Fruit fly (Drosophila melanogaster) whole organism, embryonic: Measurements from ENCODE around the gene CG5214.
A peak's percentile ranks its signal among the peaks of the same experiment; 100 is the strongest.

Experiments
- Bgb ChIP-seq: fragments of 200-800 bp; sonication (Bioruptor generic); IDR thresholded peaks from 2 replicates; pipeline ENCODE4 v1.3.6; 2022; ENCODE audit warnings: missing biosample characterization, missing genetic modification characterization; ENCODE audit not compliant: partially characterized antibody
- Bteb2 ChIP-seq: fragments of 200-800 bp; sonication (Bioruptor generic); optimal IDR thresholded peaks from 2 replicates; lab custom pipeline; 2016; ENCODE audit warnings: missing biosample characterization, missing genetic modification characterization
- CG1024 ChIP-seq: fragments of 200-800 bp; sonication (Bioruptor generic); IDR thresholded peaks from 2 replicates; pipeline ENCODE4 v1.3.6; 2022; ENCODE audit warnings: missing biosample characterization, missing genetic modification characterization
- CG10267 ChIP-seq: fragments of 200-800 bp; sonication (Bioruptor generic); optimal IDR thresholded peaks from 2 replicates; lab custom pipeline; 2018; ENCODE audit warnings: missing biosample characterization, mild to moderate bottlenecking, missing genetic modification characterization, moderate library complexity
- CG10366 ChIP-seq: fragments of 200-800 bp; sonication (Bioruptor generic); IDR thresholded peaks from 2 replicates; pipeline ENCODE4 v1.3.6; 2022; ENCODE audit warnings: missing biosample characterization, missing genetic modification characterization
- CG10543 ChIP-seq: fragments of 200-800 bp; sonication (Bioruptor generic); optimal IDR thresholded peaks from 3 replicates; lab custom pipeline; 2017; ENCODE audit warnings: missing biosample characterization, mild to moderate bottlenecking, missing genetic modification characterization, moderate library complexity
- CG10654 ChIP-seq: fragments of 200-800 bp; sonication (Bioruptor generic); optimal IDR thresholded peaks from 2 replicates; lab custom pipeline; 2016; ENCODE audit warnings: missing biosample characterization, missing genetic modification characterization
- CG11085 ChIP-seq: fragments of 200-800 bp; sonication (Bioruptor generic); IDR thresholded peaks from 2 replicates; pipeline ENCODE4 v1.3.6; 2022; ENCODE audit warnings: missing biosample characterization, missing genetic modification characterization
- CG12219 ChIP-seq: fragments of 200-800 bp; sonication (Bioruptor generic); optimal IDR thresholded peaks from 3 replicates; lab custom pipeline; 2018; ENCODE audit warnings: missing biosample characterization, mild to moderate bottlenecking, missing genetic modification characterization
- CG12659 ChIP-seq: fragments of 200-800 bp; sonication (Bioruptor generic); optimal IDR thresholded peaks from 3 replicates; lab custom pipeline; 2017; ENCODE audit warnings: mild to moderate bottlenecking, missing biosample characterization, missing genetic modification reagents, missing genetic modification characterization
- CG13296 ChIP-seq: fragments of 200-800 bp; sonication (Bioruptor generic); optimal IDR thresholded peaks from 3 replicates; lab custom pipeline; 2018; ENCODE audit warnings: missing biosample characterization, mild to moderate bottlenecking, missing genetic modification characterization
- CG14667 ChIP-seq: fragments of 200-800 bp; sonication (Bioruptor generic); IDR thresholded peaks from 2 replicates; pipeline ENCODE4 v1.3.6; 2022; ENCODE audit warnings: missing biosample characterization, missing genetic modification characterization
- CG14965 ChIP-seq: fragments of 200-800 bp; sonication (Bioruptor generic); optimal IDR thresholded peaks from 2 replicates; lab custom pipeline; 2016; ENCODE audit warnings: missing biosample characterization, missing genetic modification characterization, borderline replicate concordance
- CG17829 ChIP-seq: fragments of 200-800 bp; optimal IDR thresholded peaks from 2 replicates; lab custom pipeline; 2019; ENCODE audit warnings: missing biosample characterization, mild to moderate bottlenecking, missing genetic modification characterization, moderate library complexity
- CG17912 ChIP-seq: fragments of 200-800 bp; sonication (Bioruptor generic); optimal IDR thresholded peaks from 2 replicates; lab custom pipeline; 2018; ENCODE audit warnings: missing biosample characterization, mild to moderate bottlenecking, missing genetic modification characterization
- CG5245 ChIP-seq: fragments of 200-800 bp; sonication (Bioruptor generic); optimal IDR thresholded peaks from 3 replicates; lab custom pipeline; 2016; ENCODE audit warnings: missing biosample characterization, missing genetic modification characterization
- CG6654 ChIP-seq: fragments of 200-800 bp; sonication (Bioruptor generic); optimal IDR thresholded peaks from 2 replicates; lab custom pipeline; 2017; ENCODE audit warnings: missing biosample characterization, mild to moderate bottlenecking, missing genetic modification characterization
- CG6791 ChIP-seq: fragments of 200-800 bp; sonication (Bioruptor generic); IDR thresholded peaks from 3 replicates; pipeline ENCODE4 v1.3.6; 2022; ENCODE audit warnings: missing biosample characterization, missing genetic modification characterization; ENCODE audit not compliant: partially characterized antibody
- CG7556 ChIP-seq: fragments of 200-800 bp; sonication (Bioruptor generic); optimal IDR thresholded peaks from 2 replicates; lab custom pipeline; 2017; ENCODE audit warnings: missing biosample characterization, mild to moderate bottlenecking, missing genetic modification characterization
- CG7839 ChIP-seq: fragments of 200-800 bp; sonication (Bioruptor generic); optimal IDR thresholded peaks from 3 replicates; lab custom pipeline; 2018; ENCODE audit warnings: missing biosample characterization, mild to moderate bottlenecking, missing genetic modification characterization, moderate library complexity
- CG8359 ChIP-seq: fragments of 200-800 bp; sonication (Bioruptor generic); optimal IDR thresholded peaks from 2 replicates; lab custom pipeline; 2017; ENCODE audit warnings: missing biosample characterization, mild to moderate bottlenecking, missing genetic modification characterization, borderline replicate concordance
- Camta ChIP-seq: fragments of 200-800 bp; sonication (Bioruptor generic); optimal IDR thresholded peaks from 2 replicates; lab custom pipeline; 2016; ENCODE audit warnings: missing biosample characterization, missing genetic modification characterization
- Doc2 ChIP-seq: fragments of 200-800 bp; sonication (Bioruptor generic); IDR thresholded peaks from 2 replicates; pipeline ENCODE4 v1.3.6; 2022; ENCODE audit warnings: missing biosample characterization, missing genetic modification characterization
- ERR ChIP-seq: fragments of 200-800 bp; sonication (Bioruptor generic); optimal IDR thresholded peaks from 2 replicates; lab custom pipeline; 2016; ENCODE audit warnings: missing biosample characterization, missing genetic modification characterization
- Eip74EF ChIP-seq, 2 experiments: fragments of 200-800 bp in 1 of 2; fragments of >200 bp in 1 of 2; sonication (Bioruptor generic) in 1 of 2; optimal IDR thresholded peaks; 2 replicates each; lab custom pipeline; 2017 to 2019; ENCODE audit warnings: missing biosample characterization in 2 of 2, missing genetic modification characterization in 2 of 2, mild to moderate bottlenecking in 1 of 2, moderate library complexity in 1 of 2
- Ets65A ChIP-seq: fragments of 200-800 bp; sonication (Bioruptor generic); peaks from one replicate; lab custom pipeline; 2016; ENCODE audit warnings: missing biosample characterization, missing genetic modification characterization
- H2.0 ChIP-seq: fragments of 200-800 bp; sonication (Bioruptor generic); IDR thresholded peaks from 2 replicates; pipeline ENCODE4 v1.3.6; 2022; ENCODE audit warnings: missing biosample characterization, missing genetic modification characterization
- HHEX ChIP-seq: fragments of 200-800 bp; sonication (Bioruptor generic); optimal IDR thresholded peaks from 3 replicates; lab custom pipeline; 2017; ENCODE audit warnings: missing biosample characterization, mild to moderate bottlenecking, missing genetic modification characterization, missing genetic modification reagents
- HLHmδ ChIP-seq: fragments of 200-800 bp; sonication (Bioruptor generic); optimal IDR thresholded peaks from 2 replicates; lab custom pipeline; 2018; ENCODE audit warnings: missing biosample characterization, mild to moderate bottlenecking, missing genetic modification characterization, moderate library complexity
- Hand ChIP-seq: fragments of 200-800 bp; sonication (Bioruptor generic); optimal IDR thresholded peaks from 2 replicates; lab custom pipeline; 2017; ENCODE audit warnings: mild to moderate bottlenecking, missing biosample characterization, missing genetic modification reagents, missing genetic modification characterization
- Hr78 ChIP-seq, 2 experiments: fragments of 200-800 bp in 1 of 2; fragments of >200 bp in 1 of 2; sonication (Bioruptor generic) in 1 of 2; optimal IDR thresholded peaks; 2 replicates each; lab custom pipeline; 2017 to 2019; ENCODE audit warnings: missing biosample characterization in 2 of 2, missing genetic modification characterization in 2 of 2, mild to moderate bottlenecking in 1 of 2, moderate library complexity in 1 of 2
- MBD-R2 ChIP-seq: fragments of 200-800 bp; sonication (Bioruptor generic); IDR thresholded peaks from 2 replicates; pipeline ENCODE4 v1.3.6; 2022; ENCODE audit warnings: missing biosample characterization, missing genetic modification characterization
- Taf1 ChIP-seq: fragments of 200-800 bp; sonication (Bioruptor generic); IDR thresholded peaks from 2 replicates; pipeline ENCODE4 v1.3.6; 2022; ENCODE audit warnings: missing biosample characterization, missing genetic modification characterization
- ato ChIP-seq: fragments of 200-800 bp; sonication (Bioruptor generic); IDR thresholded peaks from 2 replicates; pipeline ENCODE4 v1.3.6; 2022; ENCODE audit warnings: missing biosample characterization, missing genetic modification characterization; ENCODE audit not compliant: partially characterized antibody
- bbx ChIP-seq: fragments of 200-800 bp; sonication (Bioruptor generic); IDR thresholded peaks from 2 replicates; pipeline ENCODE4 v1.3.6; 2022; ENCODE audit warnings: missing biosample characterization, missing genetic modification characterization; ENCODE audit not compliant: partially characterized antibody
- chif ChIP-seq, 2 experiments: fragments of 200-800 bp; sonication (Bioruptor generic); optimal IDR thresholded peaks; 3 replicates each; lab custom pipeline; 2016; ENCODE audit warnings: missing biosample characterization in 2 of 2, missing genetic modification characterization in 2 of 2
- gsb-n ChIP-seq: fragments of 200-800 bp; sonication (Bioruptor generic); optimal IDR thresholded peaks from 3 replicates; lab custom pipeline; 2018; ENCODE audit warnings: missing biosample characterization, mild to moderate bottlenecking, missing genetic modification characterization
- jigr1 ChIP-seq: fragments of 200-800 bp; sonication (Bioruptor generic); IDR thresholded peaks from 3 replicates; pipeline ENCODE4 v1.3.6; 2022; ENCODE audit warnings: missing biosample characterization, missing genetic modification characterization
- jing ChIP-seq: fragments of 200-800 bp; sonication (Bioruptor generic); optimal IDR thresholded peaks from 2 replicates; lab custom pipeline; 2018; ENCODE audit warnings: missing biosample characterization, mild to moderate bottlenecking, missing genetic modification characterization
- nom ChIP-seq: fragments of 200-800 bp; sonication (Bioruptor generic); optimal IDR thresholded peaks from 2 replicates; lab custom pipeline; 2017; ENCODE audit warnings: missing biosample characterization, missing genetic modification characterization, mild to moderate bottlenecking, moderate library complexity, missing genetic modification reagents
- org-1 ChIP-seq: fragments of 200-800 bp; sonication (Bioruptor generic); optimal IDR thresholded peaks from 2 replicates; lab custom pipeline; 2017; ENCODE audit warnings: missing biosample characterization, missing genetic modification characterization
- pita ChIP-seq: fragments of 200-800 bp; sonication (Bioruptor generic); optimal IDR thresholded peaks from 2 replicates; lab custom pipeline; 2017; ENCODE audit warnings: missing biosample characterization, mild to moderate bottlenecking, missing genetic modification characterization
- rib ChIP-seq: fragments of 200-800 bp; sonication (Bioruptor generic); IDR thresholded peaks from 2 replicates; pipeline ENCODE4 v1.3.6; 2022; ENCODE audit warnings: missing biosample characterization, missing genetic modification characterization
- ro ChIP-seq: fragments of 200-800 bp; sonication (Bioruptor generic); IDR thresholded peaks from 2 replicates; pipeline ENCODE4 v1.3.6; 2022; ENCODE audit warnings: missing biosample characterization, missing genetic modification characterization
- run ChIP-seq: fragments of 200-800 bp; sonication (Bioruptor generic); optimal IDR thresholded peaks from 3 replicates; lab custom pipeline; 2018; ENCODE audit warnings: missing biosample characterization, mild to moderate bottlenecking, missing genetic modification characterization
- sim ChIP-seq: fragments of 200-800 bp; sonication (Bioruptor generic); IDR thresholded peaks from 2 replicates; pipeline ENCODE4 v1.3.6; 2022; ENCODE audit warnings: missing biosample characterization, missing genetic modification characterization
- tap ChIP-seq: fragments of 200-800 bp; optimal IDR thresholded peaks from 3 replicates; lab custom pipeline; 2019; ENCODE audit warnings: missing biosample characterization, mild to moderate bottlenecking, missing genetic modification characterization, moderate library complexity
- tgo ChIP-seq: fragments of 200-800 bp; sonication (Bioruptor generic); IDR thresholded peaks from 3 replicates; pipeline ENCODE4 v1.3.6; 2022; ENCODE audit warnings: missing biosample characterization, missing genetic modification characterization
- tna ChIP-seq: fragments of 200-800 bp; sonication (Bioruptor generic); IDR thresholded peaks from 2 replicates; pipeline ENCODE4 v1.3.6; 2022; ENCODE audit warnings: missing biosample characterization, missing genetic modification characterization; ENCODE audit not compliant: partially characterized antibody
- zen ChIP-seq: fragments of 200-800 bp; sonication (Bioruptor generic); optimal IDR thresholded peaks from 3 replicates; lab custom pipeline; 2018; ENCODE audit warnings: missing biosample characterization, mild to moderate bottlenecking, missing genetic modification characterization, moderate library complexity

Gene CG5214

DNA sequence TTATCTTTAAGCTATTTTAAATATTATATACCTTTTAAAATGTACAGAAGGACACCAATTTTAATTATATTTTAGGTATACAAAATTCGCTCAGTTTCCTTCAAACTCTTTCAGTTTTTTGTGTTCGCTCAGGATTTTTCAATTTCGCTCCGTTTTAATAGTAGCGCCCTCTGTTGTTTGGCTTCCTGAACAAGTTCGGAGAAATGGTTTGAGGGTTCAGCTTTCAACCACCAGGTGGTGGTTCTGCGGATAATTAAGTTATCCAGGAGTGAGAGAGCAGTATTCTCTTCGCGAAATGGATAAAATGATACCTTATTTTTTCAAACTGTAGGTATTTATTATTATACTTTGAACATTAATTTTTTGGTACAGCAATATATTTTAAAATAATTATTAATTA is 24.9 kb downstream of the CG5214 start (continued):
- TF ChIP-seq zen (tag; lab: Kevin White, UChicago) (peak; percentile 82), chif (GFP tag; optimal IDR thresholded peaks at IDR 0.05; lab: Kevin White, UChicago) (peak in 1 of 2 experiments; percentile 75), H2.0 (GFP tag; lab: Robert Waterston, UW) (peak; percentile 18; the same call in 1 of the 2 replicates), CG11085 (GFP tag; lab: Robert Waterston, UW) (peak; percentile 19; the same call in 1 of the 2 replicates), rib (no peak), CG1024 (GFP tag; lab: Robert Waterston, UW) (peak; percentile 59; the same call in 1 of the 2 replicates), ato (GFP tag; lab: Robert Waterston, UW) (no peak), gsb-n (tag; lab: Kevin White, UChicago) (peak; percentile 72), CG8359 (peak; percentile 77), CG10543 (GFP tag; lab: Kevin White, UChicago) (no peak), Hand (GFP tag; lab: Kevin White, UChicago) (peak; percentile 54), jigr1 (GFP tag; lab: Robert Waterston, UW) (no peak), CG12219 (GFP tag; lab: Kevin White, UChicago) (peak; percentile 84), CG6791 (GFP tag; lab: Robert Waterston, UW) (no peak), run (tag; lab: Kevin White, UChicago) (no peak), HLHmδ (GFP tag; lab: Kevin White, UChicago) (peak; percentile 94), nom (GFP tag; lab: Kevin White, UChicago) (peak; percentile 24), Hr78 (GFP tag; optimal IDR thresholded peaks at IDR 0.05; lab: Kevin White, UChicago) (no peak), MBD-R2 (GFP tag; lab: Robert Waterston, UW) (no peak), sim (peak; percentile 52; the same call in 1 of the 2 replicates), CG6654 (GFP tag; lab: Kevin White, UChicago) (peak; percentile 71), Doc2 (GFP tag; lab: Robert Waterston, UW) (no peak), CG12659 (GFP tag; lab: Kevin White, UChicago) (no peak), ro (GFP tag; lab: Robert Waterston, UW) (no peak), org-1 (GFP tag; lab: Kevin White, UChicago) (peak; percentile 27), CG5245 (GFP tag; lab: Kevin White, UChicago) (peak; percentile 84), Bgb (GFP tag; lab: Robert Waterston, UW) (no peak), Eip74EF (GFP tag; optimal IDR thresholded peaks at IDR 0.05; lab: Kevin White, UChicago) (no peak), Bteb2 (GFP tag; lab: Kevin White, UChicago) (no peak), HHEX (GFP tag; lab: Kevin White, UChicago) (peak; percentile 73), ERR (GFP tag; lab: Kevin White, UChicago) (no peak), CG10654 (GFP tag; lab: Kevin White, UChicago) (peak; percentile 55), Ets65A (GFP tag; lab: Kevin White, UChicago) (no peak), CG13296 (no peak), CG17829 (peak; percentile 75), bbx (GFP tag; lab: Robert Waterston, UW) (no peak), CG17912 (GFP tag; lab: Kevin White, UChicago) (peak; percentile 79), CG7556 (GFP tag; lab: Kevin White, UChicago) (no peak), Camta (GFP tag; lab: Kevin White, UChicago) (peak; percentile 3), pita (GFP tag; lab: Kevin White, UChicago) (no peak), jing (peak; percentile 39), Taf1 (GFP tag; lab: Robert Waterston, UW) (no peak), CG14667 (GFP tag; lab: Robert Waterston, UW) (no peak; the same call in 1 of the 2 replicates), CG14965 (GFP tag; lab: Kevin White, UChicago) (peak; percentile 98), CG7839 (tag; lab: Kevin White, UChicago) (no peak), tgo (GFP tag; lab: Robert Waterston, UW) (peak; percentile 29; the same call in 1 of the 3 replicates), CG10267 (tag; lab: Kevin White, UChicago) (peak; percentile 66), tna (GFP tag; lab: Robert Waterston, UW) (no peak), CG10366 (GFP tag; lab: Robert Waterston, UW) (peak; percentile 29; the same call in 1 of the 2 replicates), tap (tag; lab: Kevin White, UChicago) (no peak)
